Fruit fly (Drosophila melanogaster) whole organism, embryonic: ENCODE measurements around the gene LysRS.

Experiments
- Aef1 ChIP-seq: fragments of 200-800 bp; sonication (Bioruptor generic); IDR thresholded peaks from 3 replicates; pipeline ENCODE4 v1.3.6; 2022; ENCODE audit warnings: missing biosample characterization, missing genetic modification characterization
- CG11085 ChIP-seq: fragments of 200-800 bp; sonication (Bioruptor generic); IDR thresholded peaks from 2 replicates; pipeline ENCODE4 v1.3.6; 2022; ENCODE audit warnings: missing biosample characterization, missing genetic modification characterization
- CG13296 ChIP-seq: fragments of 200-800 bp; sonication (Bioruptor generic); optimal IDR thresholded peaks from 3 replicates; lab custom pipeline; 2018; ENCODE audit warnings: missing biosample characterization, mild to moderate bottlenecking, missing genetic modification characterization
- CG8281 ChIP-seq: fragments of 200-800 bp; sonication (Bioruptor generic); optimal IDR thresholded peaks from 2 replicates; lab custom pipeline; 2018; ENCODE audit warnings: missing biosample characterization, mild to moderate bottlenecking, missing genetic modification characterization, moderate library complexity
- Dfd ChIP-seq, 2 experiments: fragments of >200 bp; optimal IDR thresholded peaks; 2 replicates each; lab custom pipeline; 2017; ENCODE audit warnings: missing biosample characterization in 2 of 2, missing genetic modification characterization in 2 of 2
- PHDP ChIP-seq: fragments of 200-800 bp; sonication (Bioruptor generic); optimal IDR thresholded peaks from 3 replicates; lab custom pipeline; 2018; ENCODE audit warnings: missing biosample characterization, mild to moderate bottlenecking, missing genetic modification characterization, moderate library complexity
- Sox102F ChIP-seq: fragments of 200-800 bp; sonication (Bioruptor generic); optimal IDR thresholded peaks from 2 replicates; lab custom pipeline; 2018; ENCODE audit warnings: missing biosample characterization, mild to moderate bottlenecking, missing genetic modification characterization, moderate library complexity
- Usf ChIP-seq: fragments of 200-800 bp; sonication (Bioruptor generic); optimal IDR thresholded peaks from 2 replicates; lab custom pipeline; 2017; ENCODE audit warnings: missing genotype, missing biosample characterization, missing genetic modification characterization
- ac ChIP-seq: fragments of 200-800 bp; sonication (Bioruptor generic); optimal IDR thresholded peaks from 3 replicates; lab custom pipeline; 2017; ENCODE audit warnings: missing biosample characterization, mild to moderate bottlenecking, missing genetic modification characterization
- fd102C ChIP-seq: fragments of 200-800 bp; sonication (Bioruptor generic); optimal IDR thresholded peaks from 2 replicates; lab custom pipeline; 2018; ENCODE audit warnings: missing biosample characterization, mild to moderate bottlenecking, missing genetic modification characterization, moderate library complexity
- hb ChIP-seq: fragments of 200-800 bp; sonication (Bioruptor generic); IDR thresholded peaks from 3 replicates; pipeline ENCODE4 v1.3.6; 2022; ENCODE audit warnings: missing biosample characterization, missing genetic modification characterization; ENCODE audit not compliant: partially characterized antibody
- pzg ChIP-seq: fragments of 200-800 bp; sonication (Bioruptor generic); optimal IDR thresholded peaks from 3 replicates; lab custom pipeline; 2018; ENCODE audit warnings: missing biosample characterization, mild to moderate bottlenecking, missing genetic modification characterization, moderate library complexity

dm6 chrX:9653242-9653641, 44.6 kb upstream of the LysRS start:
- TF ChIP-seq CG8281 (tag; lab: Kevin White, UChicago), result no peak
- TF ChIP-seq Sox102F (GFP tag; lab: Kevin White, UChicago), result no peak
- no peak for TF ChIP-seq pzg
- TF ChIP-seq fd102C (GFP tag; lab: Kevin White, UChicago), result no peak
- TF ChIP-seq hb (GFP tag; lab: Robert Waterston, UW), result no peak
- no peak for TF ChIP-seq ac (GFP tag; lab: Kevin White, UChicago)
- TF ChIP-seq Dfd (GFP tag; optimal IDR thresholded peaks at IDR 0.05; lab: Kevin White, UChicago), result no peak
- no peak for TF ChIP-seq PHDP (tag; lab: Kevin White, UChicago)
- no peak for TF ChIP-seq CG11085 (GFP tag; lab: Robert Waterston, UW)
- TF ChIP-seq Aef1 (GFP tag; lab: Robert Waterston, UW), result no peak
- TF ChIP-seq Usf (GFP tag; lab: Kevin White, UChicago), result no peak
- TF ChIP-seq CG13296 (GFP tag; lab: Kevin White, UChicago), result no peak
